Worm (Caenorhabditis elegans) whole organism, mixed stage, embryonic: ENCODE results near the gene mog-1.

Experiments used
- blmp-1 ChIP-seq: fragments of 150-350 bp; optimal IDR thresholded peaks from 2 replicates; lab custom pipeline; 2014; ENCODE audit warnings: missing biosample characterization, missing genetic modification characterization
- lsy-2 ChIP-seq: fragments of 150-350 bp; optimal IDR thresholded peaks from 2 replicates; lab custom pipeline; 2014; ENCODE audit warnings: missing biosample characterization, missing genetic modification characterization
- mab-5 ChIP-seq: fragments of 150-350 bp; optimal IDR thresholded peaks from 2 replicates; lab custom pipeline; 2014; ENCODE audit warnings: missing biosample characterization, missing genetic modification characterization
- nhr-12 ChIP-seq: fragments of 150-350 bp; optimal IDR thresholded peaks from 2 replicates; lab custom pipeline; 2014; ENCODE audit warnings: missing biosample characterization, missing genetic modification characterization
- nhr-237 ChIP-seq: fragments of 150-350 bp; optimal IDR thresholded peaks from 2 replicates; lab custom pipeline; 2014; ENCODE audit warnings: missing biosample characterization, missing genetic modification characterization
- nhr-28 ChIP-seq: fragments of 150-350 bp; optimal IDR thresholded peaks from 2 replicates; lab custom pipeline; 2014; ENCODE audit warnings: missing biosample characterization, missing genetic modification characterization
- pha-4 ChIP-seq: fragments of 150-350 bp; optimal IDR thresholded peaks from 2 replicates; lab custom pipeline; 2018; ENCODE audit warnings: missing biosample characterization, missing genetic modification reagents, missing genetic modification characterization
- unc-62 ChIP-seq: fragments of 150-350 bp; optimal IDR thresholded peaks from 2 replicates; lab custom pipeline; 2014; ENCODE audit warnings: missing biosample characterization, missing genetic modification reagents, missing genetic modification characterization
- ztf-11 ChIP-seq: fragments of 150-350 bp; optimal IDR thresholded peaks from 2 replicates; lab custom pipeline; 2014; ENCODE audit warnings: missing biosample characterization, missing genetic modification characterization

- TF ChIP-seq nhr-237 (no peak), ztf-11 (tag; lab: Kevin White, UChicago) (no peak), unc-62 (GFP tag; lab: Kevin White, UChicago) (no peak), pha-4 (tag; lab: Kevin White, UChicago) (no peak), blmp-1 (tag; lab: Kevin White, UChicago) (no peak), lsy-2 (tag; lab: Kevin White, UChicago) (no peak), nhr-12 (tag; lab: Kevin White, UChicago) (no peak), mab-5 (tag; lab: Kevin White, UChicago) (no peak), nhr-28 (no peak)
Measured at ce11 chrIII:9972192-9972811, 16.3 kb upstream of the mog-1 start.
